Fruit fly (Drosophila melanogaster) whole organism, adult: ENCODE measurements around the gene Spn28Da.
A peak's percentile ranks its signal among the peaks of the same experiment; 100 is the strongest.

Experiments used
- CG11617 ChIP-seq: fragments of 200-800 bp; sonication (Bioruptor generic); optimal IDR thresholded peaks from 2 replicates; lab custom pipeline; 2017; ENCODE audit warnings: mild to moderate bottlenecking, missing biosample characterization, missing genetic modification reagents, missing genetic modification characterization
- CG12768 ChIP-seq: fragments of 200-800 bp; sonication (Bioruptor generic); optimal IDR thresholded peaks from 2 replicates; lab custom pipeline; 2017; ENCODE audit warnings: missing biosample characterization, missing genetic modification characterization, mild to moderate bottlenecking, moderate library complexity, missing genetic modification reagents
- CG14711 ChIP-seq: fragments of 200-800 bp; sonication (Bioruptor generic); optimal IDR thresholded peaks from 2 replicates; lab custom pipeline; 2018; ENCODE audit warnings: missing biosample characterization, mild to moderate bottlenecking, missing genetic modification characterization, moderate library complexity
- CG1620 ChIP-seq: fragments of 200-800 bp; sonication (Bioruptor generic); optimal IDR thresholded peaks from 2 replicates; lab custom pipeline; 2016; ENCODE audit warnings: missing biosample characterization, missing genetic modification characterization
- CG33017 ChIP-seq: fragments of 200-800 bp; sonication (Bioruptor generic); optimal IDR thresholded peaks from 2 replicates; lab custom pipeline; 2018; ENCODE audit warnings: missing biosample characterization, mild to moderate bottlenecking, missing genetic modification characterization, moderate library complexity
- CG5204 ChIP-seq: fragments of 200-800 bp; sonication (Bioruptor generic); optimal IDR thresholded peaks from 2 replicates; lab custom pipeline; 2016; ENCODE audit warnings: missing biosample characterization, missing genetic modification characterization
- CG7045 ChIP-seq: fragments of 200-800 bp; sonication (Bioruptor generic); optimal IDR thresholded peaks from 2 replicates; lab custom pipeline; 2017; ENCODE audit warnings: missing biosample characterization, mild to moderate bottlenecking, missing genetic modification characterization
- CG7101 ChIP-seq: fragments of 200-800 bp; sonication (Bioruptor generic); optimal IDR thresholded peaks from 2 replicates; lab custom pipeline; 2018; ENCODE audit warnings: missing biosample characterization, mild to moderate bottlenecking, missing genetic modification characterization, moderate library complexity
- Clk ChIP-seq: fragments of 200-800 bp; sonication (Bioruptor generic); optimal IDR thresholded peaks from 2 replicates; lab custom pipeline; 2017; ENCODE audit warnings: missing biosample characterization, missing genetic modification characterization
- Crg-1 ChIP-seq: fragments of 200-800 bp; sonication (Bioruptor generic); optimal IDR thresholded peaks from 2 replicates; lab custom pipeline; 2016; ENCODE audit warnings: missing biosample characterization, missing genetic modification characterization
- Hr96 ChIP-seq: fragments of 200-800 bp; sonication (Bioruptor generic); optimal IDR thresholded peaks from 2 replicates; lab custom pipeline; 2016; ENCODE audit warnings: missing biosample characterization, missing genetic modification characterization
- Mnt ChIP-seq: fragments of 200-800 bp; sonication (Bioruptor generic); optimal IDR thresholded peaks from 2 replicates; lab custom pipeline; 2016; ENCODE audit warnings: missing biosample characterization, mild to moderate bottlenecking, missing genetic modification characterization
- bab1 ChIP-seq: fragments of 200-800 bp; sonication (Bioruptor generic); optimal IDR thresholded peaks from 3 replicates; lab custom pipeline; 2019; ENCODE audit warnings: missing biosample characterization, mild to moderate bottlenecking, missing genetic modification characterization, moderate library complexity
- cic ChIP-seq: fragments of 200-800 bp; sonication (Bioruptor generic); optimal IDR thresholded peaks from 2 replicates; lab custom pipeline; 2017; ENCODE audit warnings: missing biosample characterization, mild to moderate bottlenecking, missing genetic modification characterization, moderate library complexity
- cnc ChIP-seq, 2 experiments: fragments of >200 bp; optimal IDR thresholded peaks; 2 replicates each; lab custom pipeline; 2017
- kay ChIP-seq: fragments of 200-800 bp; sonication (Bioruptor generic); peaks from one replicate; lab custom pipeline; 2016; ENCODE audit warnings: missing biosample characterization, missing genetic modification characterization, borderline replicate concordance
- ovo ChIP-seq: fragments of 200-800 bp; sonication (Bioruptor generic); optimal IDR thresholded peaks from 2 replicates; lab custom pipeline; 2016; ENCODE audit warnings: missing biosample characterization, missing genetic modification characterization
- pad ChIP-seq: fragments of 200-800 bp; sonication (Bioruptor generic); optimal IDR thresholded peaks from 3 replicates; lab custom pipeline; 2017; ENCODE audit warnings: missing biosample characterization, missing genetic modification characterization, mild to moderate bottlenecking, moderate library complexity, missing genetic modification reagents
- tj ChIP-seq: fragments of 200-800 bp; sonication (Bioruptor generic); optimal IDR thresholded peaks from 3 replicates; lab custom pipeline; 2017; ENCODE audit warnings: missing biosample characterization, mild to moderate bottlenecking, missing genetic modification characterization, moderate library complexity
- toe ChIP-seq: fragments of 200-800 bp; sonication (Bioruptor generic); optimal IDR thresholded peaks from 2 replicates; lab custom pipeline; 2016; ENCODE audit warnings: missing biosample characterization, missing genetic modification characterization

Spn28Da gene

dm6 chr2L:7930737-7931136, 41.8 kb upstream of the Spn28Da start:
- no peak for TF ChIP-seq cnc (optimal IDR thresholded peaks at IDR 0.05; lab: Kevin White, UChicago)
- no peak for TF ChIP-seq CG7101
- TF ChIP-seq CG1620 (GFP tag; lab: Kevin White, UChicago), result no peak
- no peak for TF ChIP-seq tj (GFP tag; lab: Kevin White, UChicago)
- no peak for TF ChIP-seq pad (GFP tag; lab: Kevin White, UChicago)
- no peak for TF ChIP-seq kay (GFP tag; lab: Kevin White, UChicago)
- TF ChIP-seq ovo (GFP tag; lab: Kevin White, UChicago), result no peak
- no peak for TF ChIP-seq cic (GFP tag; lab: Kevin White, UChicago)
- TF ChIP-seq CG5204 (GFP tag; lab: Kevin White, UChicago), result no peak
- TF ChIP-seq Mnt (GFP tag; lab: Kevin White, UChicago), result no peak
- TF ChIP-seq CG11617, result no peak
- no peak for TF ChIP-seq bab1 (GFP tag; lab: Kevin White, UChicago)
- no peak for TF ChIP-seq CG12768
- no peak for TF ChIP-seq Hr96 (GFP tag; lab: Kevin White, UChicago)
- TF ChIP-seq CG7045 (GFP tag; lab: Kevin White, UChicago), result no peak

- TF ChIP-seq CG12768, result peak; percentile 91
- TF ChIP-seq CG5204 (GFP tag; lab: Kevin White, UChicago), result peak; percentile 51
- peak; percentile 59 for TF ChIP-seq CG11617
- TF ChIP-seq CG7045 (GFP tag; lab: Kevin White, UChicago), result peak; percentile 75
- TF ChIP-seq CG33017 (tag; lab: Kevin White, UChicago), result peak; percentile 63
- peak; percentile 81 for TF ChIP-seq cic (GFP tag; lab: Kevin White, UChicago)
- TF ChIP-seq cnc (optimal IDR thresholded peaks at IDR 0.05; lab: Kevin White, UChicago), result no peak
- no peak for TF ChIP-seq Crg-1 (GFP tag; lab: Kevin White, UChicago)
- peak; percentile 17 for TF ChIP-seq CG14711
- peak; percentile 97 for TF ChIP-seq kay (GFP tag; lab: Kevin White, UChicago)
- peak; percentile 62 for TF ChIP-seq toe (GFP tag; lab: Kevin White, UChicago)
- peak; percentile 40 for TF ChIP-seq tj (GFP tag; lab: Kevin White, UChicago)
- peak; percentile 15 for TF ChIP-seq Mnt (GFP tag; lab: Kevin White, UChicago)
- no peak for TF ChIP-seq pad (GFP tag; lab: Kevin White, UChicago)
- TF ChIP-seq Hr96 (GFP tag; lab: Kevin White, UChicago), result peak; percentile 69
- TF ChIP-seq ovo (GFP tag; lab: Kevin White, UChicago), result no peak
- TF ChIP-seq bab1 (GFP tag; lab: Kevin White, UChicago), result no peak
- TF ChIP-seq CG1620 (GFP tag; lab: Kevin White, UChicago), result no peak
- peak; percentile 6 for TF ChIP-seq CG7101
Observed at dm6 chr2L:7926288-7927061, 37.5 kb upstream of the Spn28Da start.

dm6 chr2L:7925389-7925788, 36.5 kb upstream of the Spn28Da start:
- no peak for TF ChIP-seq toe (GFP tag; lab: Kevin White, UChicago)
- peak; percentile 34 for TF ChIP-seq CG7101
- TF ChIP-seq Mnt (GFP tag; lab: Kevin White, UChicago), result no peak
- no peak for TF ChIP-seq CG1620 (GFP tag; lab: Kevin White, UChicago)
- TF ChIP-seq kay (GFP tag; lab: Kevin White, UChicago), result no peak
- TF ChIP-seq CG33017 (tag; lab: Kevin White, UChicago), result peak; percentile 56
- peak; percentile 20 for TF ChIP-seq CG5204 (GFP tag; lab: Kevin White, UChicago)
- TF ChIP-seq CG14711, result peak; percentile 35
- peak; percentile 36 for TF ChIP-seq CG12768
- TF ChIP-seq cnc (optimal IDR thresholded peaks at IDR 0.05; lab: Kevin White, UChicago), result no peak

- TF ChIP-seq CG7101 (no peak), Mnt (GFP tag; lab: Kevin White, UChicago) (no peak), Hr96 (GFP tag; lab: Kevin White, UChicago) (no peak), ovo (GFP tag; lab: Kevin White, UChicago) (no peak), pad (GFP tag; lab: Kevin White, UChicago) (no peak), cic (GFP tag; lab: Kevin White, UChicago) (no peak), CG1620 (GFP tag; lab: Kevin White, UChicago) (no peak)
Observed at dm6 chr2L:7923636-7924301, 34.8 kb upstream of the Spn28Da start.

- TF ChIP-seq CG12768, result no peak
- TF ChIP-seq Clk, result no peak
- TF ChIP-seq Hr96 (GFP tag; lab: Kevin White, UChicago), result no peak
- TF ChIP-seq ovo (GFP tag; lab: Kevin White, UChicago), result no peak
- TF ChIP-seq tj (GFP tag; lab: Kevin White, UChicago), result no peak
- TF ChIP-seq CG11617, result no peak
- TF ChIP-seq CG5204 (GFP tag; lab: Kevin White, UChicago), result no peak
- TF ChIP-seq kay (GFP tag; lab: Kevin White, UChicago), result no peak
- TF ChIP-seq pad (GFP tag; lab: Kevin White, UChicago), result no peak
- no peak for TF ChIP-seq toe (GFP tag; lab: Kevin White, UChicago)
- no peak for TF ChIP-seq CG14711
- TF ChIP-seq bab1 (GFP tag; lab: Kevin White, UChicago), result no peak
Observed at dm6 chr2L:7922088-7922487, 33.2 kb upstream of the Spn28Da start.
